Fruit fly (Drosophila melanogaster) whole organism, embryonic: ENCODE results near the gene Snx27.

ENCODE experiments used
- Aef1 ChIP-seq: fragments of 200-800 bp; sonication (Bioruptor generic); IDR thresholded peaks from 3 replicates; pipeline ENCODE4 v1.3.6; 2022; ENCODE audit warnings: missing biosample characterization, missing genetic modification characterization
- Blimp-1 ChIP-seq: fragments of 200-800 bp; sonication (Bioruptor generic); optimal IDR thresholded peaks from 3 replicates; lab custom pipeline; 2018; ENCODE audit warnings: missing biosample characterization, missing genetic modification characterization, mild to moderate bottlenecking, moderate library complexity, missing genetic modification reagents
- CG11247 ChIP-seq: fragments of 200-800 bp; sonication (Bioruptor generic); IDR thresholded peaks from 2 replicates; pipeline ENCODE4 v1.3.6; 2022; ENCODE audit warnings: missing biosample characterization, missing genetic modification characterization
- CG1647 ChIP-seq: fragments of 200-800 bp; sonication (Bioruptor generic); optimal IDR thresholded peaks from 3 replicates; lab custom pipeline; 2016; ENCODE audit warnings: missing biosample characterization, missing genetic modification characterization
- CG16779 ChIP-seq: fragments of 200-800 bp; sonication (Bioruptor generic); IDR thresholded peaks from 2 replicates; pipeline ENCODE4 v1.3.6; 2022; ENCODE audit warnings: missing biosample characterization, missing genetic modification characterization
- CG16815 ChIP-seq: fragments of 200-800 bp; sonication (Bioruptor generic); optimal IDR thresholded peaks from 3 replicates; lab custom pipeline; 2017; ENCODE audit warnings: missing biosample characterization, mild to moderate bottlenecking, missing genetic modification characterization
- CG2116 ChIP-seq: fragments of 200-800 bp; sonication (Bioruptor generic); optimal IDR thresholded peaks from 3 replicates; lab custom pipeline; 2018; ENCODE audit warnings: missing biosample characterization, mild to moderate bottlenecking, missing genetic modification characterization
- CG2120 ChIP-seq: fragments of 200-800 bp; sonication (Bioruptor generic); optimal IDR thresholded peaks from 3 replicates; lab custom pipeline; 2016; ENCODE audit warnings: missing biosample characterization, missing genetic modification characterization
- CG3163 ChIP-seq: fragments of 200-800 bp; sonication (Bioruptor generic); optimal IDR thresholded peaks from 3 replicates; lab custom pipeline; 2016; ENCODE audit warnings: missing biosample characterization, missing genetic modification characterization
- CG4360 ChIP-seq: fragments of 200-800 bp; sonication (Bioruptor generic); IDR thresholded peaks from 2 replicates; pipeline ENCODE4 v1.3.6; 2022; ENCODE audit warnings: missing biosample characterization, missing genetic modification characterization
- CG6272 ChIP-seq: fragments of 200-800 bp; sonication (Bioruptor generic); IDR thresholded peaks from 2 replicates; pipeline ENCODE4 v1.3.6; 2022; ENCODE audit warnings: missing biosample characterization, missing genetic modification characterization
- CG6765 ChIP-seq: fragments of 200-800 bp; sonication (Bioruptor generic); optimal IDR thresholded peaks from 3 replicates; lab custom pipeline; 2017; ENCODE audit warnings: missing biosample characterization, mild to moderate bottlenecking, missing genetic modification characterization
- CG7372 ChIP-seq: fragments of 200-800 bp; sonication (Bioruptor generic); IDR thresholded peaks from 2 replicates; pipeline ENCODE4 v1.3.6; 2022; ENCODE audit warnings: missing biosample characterization, missing genetic modification characterization
- CG8290 ChIP-seq, 3 experiments: fragments of 200-800 bp; sonication (Bioruptor generic); optimal IDR thresholded peaks; 2 replicates each; lab custom pipeline; 2016 to 2019; ENCODE audit warnings: missing biosample characterization in 3 of 3, missing genetic modification characterization in 3 of 3, mild to moderate bottlenecking in 2 of 3, moderate library complexity in 1 of 3
- CG9215 ChIP-seq: fragments of 200-800 bp; sonication (Bioruptor generic); IDR thresholded peaks from 2 replicates; pipeline ENCODE4 v1.3.6; 2022; ENCODE audit warnings: missing biosample characterization, missing genetic modification characterization
- Dbx ChIP-seq: fragments of 200-800 bp; sonication (Bioruptor generic); IDR thresholded peaks from 3 replicates; pipeline ENCODE4 v1.3.6; 2022; ENCODE audit warnings: missing biosample characterization, missing genetic modification characterization
- Gug ChIP-seq: fragments of 200-800 bp; sonication (Bioruptor generic); IDR thresholded peaks from 4 replicates; pipeline ENCODE4 v1.3.6; 2022; ENCODE audit warnings: missing biosample characterization, missing genetic modification characterization
- HHEX ChIP-seq: fragments of 200-800 bp; sonication (Bioruptor generic); optimal IDR thresholded peaks from 3 replicates; lab custom pipeline; 2017; ENCODE audit warnings: missing biosample characterization, mild to moderate bottlenecking, missing genetic modification characterization, missing genetic modification reagents
- Hand ChIP-seq: fragments of 200-800 bp; sonication (Bioruptor generic); optimal IDR thresholded peaks from 2 replicates; lab custom pipeline; 2017; ENCODE audit warnings: mild to moderate bottlenecking, missing biosample characterization, missing genetic modification reagents, missing genetic modification characterization
- Hr3 ChIP-seq: fragments of 200-800 bp; sonication (Bioruptor generic); optimal IDR thresholded peaks from 3 replicates; lab custom pipeline; 2016; ENCODE audit warnings: missing biosample characterization, missing genetic modification characterization
- Med ChIP-seq: fragments of 200-800 bp; sonication (Bioruptor generic); peaks from one replicate; lab custom pipeline; 2016; ENCODE audit warnings: missing biosample characterization, missing genetic modification characterization, mild to moderate bottlenecking, inconsistent platforms, moderate library complexity
- Meics ChIP-seq: fragments of 200-800 bp; sonication (Bioruptor generic); optimal IDR thresholded peaks from 2 replicates; lab custom pipeline; 2017; ENCODE audit warnings: missing biosample characterization, mild to moderate bottlenecking, missing genetic modification characterization
- NFAT ChIP-seq: fragments of 200-800 bp; sonication (Bioruptor generic); IDR thresholded peaks from 2 replicates; pipeline ENCODE4 v1.3.6; 2022; ENCODE audit warnings: missing biosample characterization, missing genetic modification characterization
- Opbp ChIP-seq: fragments of 200-800 bp; sonication (Bioruptor generic); IDR thresholded peaks from 3 replicates; pipeline ENCODE4 v1.3.6; 2022; ENCODE audit warnings: missing biosample characterization, missing genetic modification characterization; ENCODE audit not compliant: partially characterized antibody
- Ravus ChIP-seq: fragments of 200-800 bp; sonication (Bioruptor generic); IDR thresholded peaks from 2 replicates; pipeline ENCODE4 v1.3.6; 2022; ENCODE audit warnings: missing biosample characterization, missing genetic modification characterization
- Usf ChIP-seq: fragments of 200-800 bp; sonication (Bioruptor generic); optimal IDR thresholded peaks from 2 replicates; lab custom pipeline; 2017; ENCODE audit warnings: missing genotype, missing biosample characterization, missing genetic modification characterization
- ash1 ChIP-seq: fragments of 200-800 bp; sonication (Bioruptor generic); optimal IDR thresholded peaks from 2 replicates; lab custom pipeline; 2018; ENCODE audit warnings: missing biosample characterization, mild to moderate bottlenecking, missing genetic modification characterization
- bowl ChIP-seq: fragments of 200-800 bp; sonication (Bioruptor generic); IDR thresholded peaks from 2 replicates; pipeline ENCODE4 v1.3.6; 2022; ENCODE audit warnings: missing biosample characterization, missing genetic modification characterization
- chinmo ChIP-seq: fragments of 200-800 bp; sonication (Bioruptor generic); IDR thresholded peaks from 4 replicates; pipeline ENCODE4 v1.3.6; 2022; ENCODE audit warnings: missing biosample characterization, missing genetic modification characterization; ENCODE audit not compliant: partially characterized antibody
- crol ChIP-seq: fragments of 200-800 bp; sonication (Bioruptor generic); IDR thresholded peaks from 2 replicates; pipeline ENCODE4 v1.3.6; 2022; ENCODE audit warnings: missing biosample characterization, missing genetic modification characterization
- cwo ChIP-seq: fragments of 200-800 bp; sonication (Bioruptor generic); optimal IDR thresholded peaks from 3 replicates; lab custom pipeline; 2017; ENCODE audit warnings: missing biosample characterization, missing genetic modification characterization, mild to moderate bottlenecking, moderate library complexity, missing genetic modification reagents
- dmrt11E ChIP-seq: fragments of 200-800 bp; sonication (Bioruptor generic); optimal IDR thresholded peaks from 3 replicates; lab custom pipeline; 2018; ENCODE audit warnings: missing biosample characterization, mild to moderate bottlenecking, missing genetic modification characterization, moderate library complexity
- dpn ChIP-seq, 2 experiments: fragments of 200-800 bp; sonication (Bioruptor generic); optimal IDR thresholded peaks; 3 replicates each; lab custom pipeline; 2016; ENCODE audit warnings: missing biosample characterization in 2 of 2, missing genetic modification characterization in 2 of 2
- ewg ChIP-seq: fragments of 200-800 bp; sonication (Bioruptor generic); optimal IDR thresholded peaks from 3 replicates; lab custom pipeline; 2017; ENCODE audit warnings: mild to moderate bottlenecking, missing biosample characterization, missing genetic modification reagents, missing genetic modification characterization
- fd102C ChIP-seq: fragments of 200-800 bp; sonication (Bioruptor generic); optimal IDR thresholded peaks from 2 replicates; lab custom pipeline; 2018; ENCODE audit warnings: missing biosample characterization, mild to moderate bottlenecking, missing genetic modification characterization, moderate library complexity
- fru ChIP-seq: fragments of >200 bp; optimal IDR thresholded peaks from 2 replicates; lab custom pipeline; 2017
- gcm ChIP-seq: fragments of 200-800 bp; sonication (Bioruptor generic); optimal IDR thresholded peaks from 2 replicates; lab custom pipeline; 2019; ENCODE audit warnings: missing biosample characterization, mild to moderate bottlenecking, missing genetic modification characterization, moderate library complexity
- ind ChIP-seq: fragments of 200-800 bp; sonication (Bioruptor generic); optimal IDR thresholded peaks from 3 replicates; lab custom pipeline; 2016; ENCODE audit warnings: missing biosample characterization, missing genetic modification characterization
- otp ChIP-seq: fragments of 200-800 bp; sonication (Bioruptor generic); IDR thresholded peaks from 3 replicates; pipeline ENCODE4, ENCODE4 v1.3.6; 2022; ENCODE audit warnings: missing biosample characterization, missing genetic modification characterization
- p53 ChIP-seq: fragments of 200-800 bp; sonication (Bioruptor generic); optimal IDR thresholded peaks from 2 replicates; lab custom pipeline; 2016; ENCODE audit warnings: missing biosample characterization, missing genetic modification characterization
- pfk ChIP-seq: fragments of 200-800 bp; sonication (Bioruptor generic); optimal IDR thresholded peaks from 2 replicates; lab custom pipeline; 2018; ENCODE audit warnings: missing biosample characterization, mild to moderate bottlenecking, missing genetic modification characterization, moderate library complexity
- phol ChIP-seq: fragments of 200-800 bp; sonication (Bioruptor generic); optimal IDR thresholded peaks from 3 replicates; lab custom pipeline; 2018; ENCODE audit warnings: missing biosample characterization, mild to moderate bottlenecking, missing genetic modification characterization, moderate library complexity
- pzg ChIP-seq: fragments of 200-800 bp; sonication (Bioruptor generic); optimal IDR thresholded peaks from 3 replicates; lab custom pipeline; 2018; ENCODE audit warnings: missing biosample characterization, mild to moderate bottlenecking, missing genetic modification characterization, moderate library complexity
- seq ChIP-seq: fragments of 200-800 bp; sonication (Bioruptor generic); IDR thresholded peaks from 2 replicates; pipeline ENCODE4 v1.3.6; 2022; ENCODE audit warnings: missing biosample characterization, missing genetic modification characterization
- sisA ChIP-seq: fragments of 200-800 bp; sonication (Bioruptor generic); IDR thresholded peaks from 2 replicates; pipeline ENCODE4 v1.3.6; 2022; ENCODE audit warnings: missing biosample characterization, missing genetic modification characterization
- stwl ChIP-seq: fragments of 200-800 bp; sonication (Bioruptor generic); optimal IDR thresholded peaks from 3 replicates; lab custom pipeline; 2018; ENCODE audit warnings: missing biosample characterization, mild to moderate bottlenecking, missing genetic modification characterization, moderate library complexity
- trem ChIP-seq: fragments of 200-800 bp; optimal IDR thresholded peaks from 3 replicates; lab custom pipeline; 2019; ENCODE audit warnings: missing biosample characterization, mild to moderate bottlenecking, missing genetic modification characterization, moderate library complexity
- zfh1 ChIP-seq: fragments of 200-800 bp; sonication (Bioruptor generic); IDR thresholded peaks from 3 replicates; pipeline ENCODE4 v1.3.6; 2022; ENCODE audit warnings: missing biosample characterization, missing genetic modification characterization

Gene Snx27

DNA sequence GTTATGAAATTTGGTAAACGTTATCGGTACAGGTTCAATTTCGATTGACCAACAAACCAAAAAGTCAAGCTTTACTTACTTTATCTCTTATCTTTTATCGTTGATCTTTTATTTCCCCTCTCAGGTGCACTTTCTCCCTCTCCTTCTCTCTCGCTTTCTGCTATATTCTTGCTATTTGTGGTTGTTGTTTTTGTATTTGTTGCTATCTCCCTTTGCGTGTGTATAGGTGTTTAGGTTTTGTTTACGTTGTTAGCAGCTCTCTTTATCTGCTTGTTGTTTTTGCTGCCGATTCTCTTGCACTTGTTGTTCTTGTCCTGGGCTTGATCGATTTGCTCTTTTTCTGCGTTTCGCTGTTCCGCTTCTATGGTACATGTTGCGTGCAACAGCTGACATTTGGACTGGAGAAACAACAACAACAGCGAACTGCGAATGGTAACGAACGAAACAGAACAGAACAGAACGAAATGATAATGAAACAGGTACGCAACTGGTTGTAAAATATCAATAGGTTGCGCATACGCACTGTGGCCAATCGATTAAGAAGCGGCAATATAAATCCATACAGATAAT, 6.5 kb upstream of the Snx27 start (continued):
- TF ChIP-seq Hand (GFP tag; lab: Kevin White, UChicago) (no peak), phol (tag; lab: Kevin White, UChicago) (no peak), fd102C (GFP tag; lab: Kevin White, UChicago) (no peak), pzg (GFP tag; lab: Kevin White, UChicago) (no peak), stwl (tag; lab: Kevin White, UChicago) (no peak), CG8290 (GFP tag; optimal IDR thresholded peaks at IDR 0.05; lab: Kevin White, UChicago) (no peak), CG8290 (tag; optimal IDR thresholded peaks at IDR 0.05; lab: Kevin White, UChicago) (peak in 1 of 2 experiments; percentile 65), p53 (GFP tag; lab: Kevin White, UChicago) (no peak), pfk (GFP tag; lab: Kevin White, UChicago) (peak; percentile 99), gcm (GFP tag; lab: Kevin White, UChicago) (no peak), chinmo (0 out of 4 replicates have a peak, but pooled peaks have one; percentile 29), Blimp-1 (no peak), CG1647 (GFP tag; lab: Kevin White, UChicago) (no peak), ash1 (GFP tag; lab: Kevin White, UChicago) (no peak), trem (tag; lab: Kevin White, UChicago) (no peak), dmrt11E (no peak), Ravus (GFP tag; lab: Robert Waterston, UW) (no peak), CG3163 (GFP tag; lab: Kevin White, UChicago) (peak; percentile 83), CG2116 (no peak), zfh1 (GFP tag; lab: Robert Waterston, UW) (no peak), Usf (GFP tag; lab: Kevin White, UChicago) (no peak), CG6765 (no peak), CG7372 (GFP tag; lab: Robert Waterston, UW) (peak; percentile 50; the same call in 1 of the 2 replicates), ewg (GFP tag; lab: Kevin White, UChicago) (no peak)

DNA sequence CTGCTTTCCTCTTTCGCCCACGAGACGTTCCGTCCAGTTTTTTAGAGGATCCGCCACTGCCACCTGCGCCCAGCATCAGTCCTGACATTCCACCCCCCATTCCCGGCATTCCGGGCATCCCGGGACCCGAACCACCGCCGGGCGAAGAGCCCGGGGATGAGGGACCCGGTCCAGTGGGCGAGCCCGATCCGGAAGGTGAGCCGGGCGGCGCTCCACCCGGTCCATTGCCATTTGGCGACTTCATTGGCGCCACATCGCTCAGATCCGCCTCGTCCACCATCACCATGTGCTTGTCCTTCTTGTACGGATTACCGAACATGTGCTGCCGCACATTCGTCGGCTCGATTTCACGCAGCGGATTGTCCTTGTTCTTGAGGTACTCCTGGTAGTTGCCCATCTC, 3.8 kb upstream of the Snx27 start:
- no peak for TF ChIP-seq fru
- peak; percentile 54 for TF ChIP-seq Med (GFP tag; lab: Kevin White, UChicago)

dm6 chrX:5737157-5737556, 674 bp downstream of the Snx27 start:
- TF ChIP-seq CG16815 (GFP tag; lab: Kevin White, UChicago) (peak; percentile 13), otp (0 out of 3 replicates have a peak, but pooled peaks have one; percentile 16), CG9215 (peak; percentile 12; the same call in 1 of the 2 replicates), HHEX (GFP tag; lab: Kevin White, UChicago) (peak; percentile 45), CG16779 (GFP tag; lab: Robert Waterston, UW) (0 out of 2 replicates have a peak, but pooled peaks have one; percentile 52), bowl (GFP tag; lab: Robert Waterston, UW) (no peak), Hr3 (no peak), sisA (GFP tag; lab: Robert Waterston, UW) (peak; percentile 32; the same call in 1 of the 2 replicates), CG4360 (GFP tag; lab: Robert Waterston, UW) (no peak), ind (GFP tag; lab: Kevin White, UChicago) (peak; percentile 50), CG6272 (GFP tag; lab: Robert Waterston, UW) (peak; percentile 38; the same call in 1 of the 2 replicates), cwo (peak; percentile 62), NFAT (GFP tag; lab: Robert Waterston, UW) (0 out of 2 replicates have a peak, but pooled peaks have one; percentile 19), Meics (GFP tag; lab: Kevin White, UChicago) (peak; percentile 31), CG2120 (GFP tag; lab: Kevin White, UChicago) (peak; percentile 21), Gug (GFP tag; lab: Robert Waterston, UW) (peak; percentile 42; the same call in 1 of the 4 replicates), Dbx (GFP tag; lab: Robert Waterston, UW) (peak; percentile 69), dpn (GFP tag; optimal IDR thresholded peaks at IDR 0.05; lab: Kevin White, UChicago) (peak in 1 of 2 experiments; percentile 10), Aef1 (GFP tag; lab: Robert Waterston, UW) (peak; percentile 36; the same call in 1 of the 3 replicates), Opbp (GFP tag; lab: Robert Waterston, UW) (no peak), seq (GFP tag; lab: Robert Waterston, UW) (peak; percentile 35; the same call in 1 of the 2 replicates), CG11247 (0 out of 2 replicates have a peak, but pooled peaks have one; percentile 38), crol (GFP tag; lab: Robert Waterston, UW) (peak; percentile 99)
